Worm (Caenorhabditis elegans): Measurements from ENCODE around the gene F42C5.6.

The F42C5.6 gene

ce11 chrIV:7287474-7287873 lies 21.4 kb downstream of the F42C5.6 start, which contains the start of gene F42C5.3:
F42C5.3 (minus strand) TSS chrIV:7287574.
- TF ChIP-seq egrh-3 (GFP tag; IDR thresholded peaks at IDR 0.05) (no peak), tbp1 (GFP tag; optimal IDR thresholded peaks at IDR 0.05) (no peak), sptf-2 (GFP tag; optimal IDR thresholded peaks at IDR 0.05) (no peak), C17E4.6 (GFP tag; IDR thresholded peaks at IDR 0.05) (no peak), egl-18 (GFP tag; IDR thresholded peaks at IDR 0.05) (no peak), F22D6.2 (tag; optimal IDR thresholded peaks at IDR 0.05) (no peak), B0261.1 (tag; optimal IDR thresholded peaks at IDR 0.05) (no peak), mes-4 (tag; optimal IDR thresholded peaks at IDR 0.05) (no peak), Y95B8A.8 (GFP tag; IDR thresholded peaks at IDR 0.05) (no peak), hmg-1.2 (GFP tag; IDR thresholded peaks at IDR 0.05) (no peak), F57A8.1 (GFP tag; optimal IDR thresholded peaks at IDR 0.05) (no peak), lir-1 (GFP tag; conservative IDR thresholded peaks at IDR 0.05) (no peak), dpff-1 (tag; optimal IDR thresholded peaks at IDR 0.05) (no peak)

- TF ChIP-seq F57C9.4 (tag; optimal IDR thresholded peaks at IDR 0.05) (no peak), nhr-80 (tag; optimal IDR thresholded peaks at IDR 0.05) (no peak), T26A5.8 (tag; optimal IDR thresholded peaks at IDR 0.05) (no peak), bed-1 (GFP tag; IDR thresholded peaks at IDR 0.05) (no peak), attf-3 (GFP tag; conservative IDR thresholded peaks at IDR 0.05) (no peak), repo-1 (tag; optimal IDR thresholded peaks at IDR 0.05) (no peak), Y67H2A.10 (GFP tag; conservative IDR thresholded peaks at IDR 0.05) (no peak), mcd-1 (GFP tag; IDR thresholded peaks at IDR 0.05) (no peak), ama-1 (optimal IDR thresholded peaks at IDR 0.05) (no peak), ama-1 (GFP tag; optimal IDR thresholded peaks at IDR 0.05) (no peak), fkh-3 (tag; optimal IDR thresholded peaks at IDR 0.05) (no peak), rec-8 (tag; optimal IDR thresholded peaks at IDR 0.05) (no peak), ztf-18 (tag; optimal IDR thresholded peaks at IDR 0.05) (no peak), ztf-26 (tag; optimal IDR thresholded peaks at IDR 0.05) (no peak), Y95B8A.8 (GFP tag; IDR thresholded peaks at IDR 0.05) (no peak), egrh-3 (GFP tag; IDR thresholded peaks at IDR 0.05) (no peak), lag-1 (GFP tag; IDR thresholded peaks at IDR 0.05) (no peak), F33H1.4 (GFP tag; IDR thresholded peaks at IDR 0.05) (no peak), ekl-4 (GFP tag; IDR thresholded peaks at IDR 0.05) (no peak)
Measured at ce11 chrIV:7285839-7286238, 23.0 kb downstream of the F42C5.6 start, which contains the start of gene C06E4.8. C06E4.8 (minus strand) TSS chrIV:7285875.

DNA sequence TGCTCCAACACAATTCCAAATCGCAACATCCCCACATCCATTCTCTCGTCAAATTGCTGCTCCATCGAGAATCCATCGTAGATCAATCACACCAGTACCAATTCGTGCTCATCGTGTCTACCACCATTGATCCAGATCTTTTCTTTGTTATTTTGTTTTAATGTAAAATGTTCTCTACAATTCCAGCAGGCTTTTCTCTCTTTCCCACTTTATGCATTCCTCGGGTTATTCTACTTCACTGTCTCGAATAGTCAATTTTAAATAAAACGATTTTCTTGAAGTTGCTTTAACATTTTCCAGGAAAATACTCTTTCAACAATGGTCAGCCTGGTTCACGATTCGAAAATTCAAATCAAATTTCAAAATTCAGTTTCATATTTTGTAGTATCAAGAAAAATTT lies 25.9 kb downstream of the F42C5.6 start, which contains the start of gene C06E4.1:
Gene C06E4.1 (plus strand): TSS at position 301 of the 400 bp plus-strand sequence.
- TF ChIP-seq zfh-2 (GFP tag; conservative IDR thresholded peaks at IDR 0.05), result no peak
- TF ChIP-seq lir-1 (GFP tag; conservative IDR thresholded peaks at IDR 0.05), result no peak

- TF ChIP-seq K12H6.12 (tag; optimal IDR thresholded peaks at IDR 0.05) (no peak), chd-7 (tag; optimal IDR thresholded peaks at IDR 0.05) (no peak), gei-17 (GFP tag; optimal IDR thresholded peaks at IDR 0.05) (no peak), madf-6 (GFP tag; IDR thresholded peaks at IDR 0.05) (no peak), ztf-18 (tag; optimal IDR thresholded peaks at IDR 0.05) (no peak), madf-8 (GFP tag; conservative IDR thresholded peaks at IDR 0.05) (no peak), rpc-1 (optimal IDR thresholded peaks at IDR 0.05) (no peak), rpc-1 (tag; optimal IDR thresholded peaks at IDR 0.05) (no peak)
Measured at ce11 chrIV:7276661-7277060, 32.2 kb downstream of the F42C5.6 start, which contains the start of gene C06E4.2. C06E4.2 (plus strand) TSS chrIV:7276961.
